Fruit fly (Drosophila melanogaster) whole organism, embryonic: Measurements from ENCODE around the gene CG7601.

Experiments
- Ada2b ChIP-seq: fragments of 200-800 bp; sonication (Bioruptor generic); IDR thresholded peaks from 2 replicates; pipeline ENCODE4 v1.3.6; 2022; ENCODE audit warnings: missing biosample characterization, missing genetic modification characterization
- Atf3 ChIP-seq: fragments of 200-800 bp; sonication (Bioruptor generic); optimal IDR thresholded peaks from 3 replicates; lab custom pipeline; 2016; ENCODE audit warnings: missing biosample characterization, missing genetic modification characterization
- C15 ChIP-seq: fragments of 200-800 bp; sonication (Bioruptor generic); IDR thresholded peaks from 3 replicates; pipeline ENCODE4 v1.3.6; 2022; ENCODE audit warnings: missing biosample characterization, missing genetic modification characterization
- CG11247 ChIP-seq: fragments of 200-800 bp; sonication (Bioruptor generic); IDR thresholded peaks from 2 replicates; pipeline ENCODE4 v1.3.6; 2022; ENCODE audit warnings: missing biosample characterization, missing genetic modification characterization
- CG11560 ChIP-seq: fragments of 200-800 bp; sonication (Bioruptor generic); IDR thresholded peaks from 3 replicates; pipeline ENCODE4 v1.3.6; 2022; ENCODE audit warnings: missing biosample characterization, missing genetic modification characterization
- CG14014 ChIP-seq: fragments of 200-800 bp; sonication (Bioruptor generic); IDR thresholded peaks from 2 replicates; pipeline ENCODE4 v1.3.6; 2022; ENCODE audit warnings: missing biosample characterization, missing genetic modification characterization
- CG14860 ChIP-seq: fragments of 200-800 bp; sonication (Bioruptor generic); IDR thresholded peaks from 3 replicates; pipeline ENCODE4 v1.3.6; 2022; ENCODE audit warnings: missing biosample characterization, missing genetic modification characterization; ENCODE audit not compliant: partially characterized antibody
- CG15011 ChIP-seq: fragments of 200-800 bp; sonication (Bioruptor generic); optimal IDR thresholded peaks from 3 replicates; lab custom pipeline; 2018; ENCODE audit warnings: missing biosample characterization, mild to moderate bottlenecking, missing genetic modification characterization
- CG15514 ChIP-seq: fragments of 200-800 bp; sonication (Bioruptor generic); optimal IDR thresholded peaks from 3 replicates; lab custom pipeline; 2017; ENCODE audit warnings: missing biosample characterization, missing genetic modification characterization, mild to moderate bottlenecking, moderate library complexity, missing genetic modification reagents
- CG17359 ChIP-seq: fragments of 200-800 bp; sonication (Bioruptor generic); optimal IDR thresholded peaks from 3 replicates; lab custom pipeline; 2018; ENCODE audit warnings: missing biosample characterization, mild to moderate bottlenecking, missing genetic modification characterization, moderate library complexity
- CG17612 ChIP-seq: fragments of 200-800 bp; sonication (Bioruptor generic); IDR thresholded peaks from 2 replicates; pipeline ENCODE4 v1.3.6; 2022; ENCODE audit warnings: missing biosample characterization, missing genetic modification characterization
- CG17829 ChIP-seq: fragments of 200-800 bp; optimal IDR thresholded peaks from 2 replicates; lab custom pipeline; 2019; ENCODE audit warnings: missing biosample characterization, mild to moderate bottlenecking, missing genetic modification characterization, moderate library complexity
- CG18262 ChIP-seq: fragments of 200-800 bp; optimal IDR thresholded peaks from 3 replicates; lab custom pipeline; 2019; ENCODE audit warnings: missing biosample characterization, mild to moderate bottlenecking, missing genetic modification characterization, moderate library complexity
- CG2199 ChIP-seq: fragments of 200-800 bp; sonication (Bioruptor generic); IDR thresholded peaks from 3 replicates; pipeline ENCODE4 v1.3.6; 2022; ENCODE audit warnings: missing biosample characterization, missing genetic modification characterization
- CG32767 ChIP-seq: fragments of 200-800 bp; sonication (Bioruptor generic); IDR thresholded peaks from 2 replicates; pipeline ENCODE4 v1.3.6; 2022; ENCODE audit warnings: missing biosample characterization, missing genetic modification characterization
- CG3726 ChIP-seq: fragments of 200-800 bp; sonication (Bioruptor generic); IDR thresholded peaks from 3 replicates; pipeline ENCODE4, ENCODE4 v1.3.6; 2022; ENCODE audit warnings: missing biosample characterization, missing genetic modification characterization
- CG4820 ChIP-seq: fragments of 200-800 bp; sonication (Bioruptor generic); optimal IDR thresholded peaks from 3 replicates; lab custom pipeline; 2016; ENCODE audit warnings: missing biosample characterization, missing genetic modification characterization
- CG6254 ChIP-seq: fragments of 200-800 bp; sonication (Bioruptor generic); optimal IDR thresholded peaks from 3 replicates; lab custom pipeline; 2017; ENCODE audit warnings: mild to moderate bottlenecking, missing biosample characterization, missing genetic modification reagents, missing genetic modification characterization
- CG7963 ChIP-seq: fragments of 200-800 bp; sonication (Bioruptor generic); IDR thresholded peaks from 3 replicates; pipeline ENCODE4 v1.3.6; 2022; ENCODE audit warnings: missing biosample characterization, missing genetic modification characterization; ENCODE audit not compliant: partially characterized antibody
- CG8359 ChIP-seq: fragments of 200-800 bp; sonication (Bioruptor generic); optimal IDR thresholded peaks from 2 replicates; lab custom pipeline; 2017; ENCODE audit warnings: missing biosample characterization, mild to moderate bottlenecking, missing genetic modification characterization, borderline replicate concordance
- CG9817 ChIP-seq: fragments of 200-800 bp; sonication (Bioruptor generic); optimal IDR thresholded peaks from 2 replicates; lab custom pipeline; 2018; ENCODE audit warnings: missing biosample characterization, mild to moderate bottlenecking, missing genetic modification characterization, moderate library complexity
- Camta ChIP-seq: fragments of 200-800 bp; sonication (Bioruptor generic); optimal IDR thresholded peaks from 2 replicates; lab custom pipeline; 2016; ENCODE audit warnings: missing biosample characterization, missing genetic modification characterization
- E2f1 ChIP-seq: fragments of 200-800 bp; sonication (Bioruptor generic); IDR thresholded peaks from 2 replicates; pipeline ENCODE4 v1.3.6; 2022; ENCODE audit warnings: missing biosample characterization, missing genetic modification characterization
- E2f2 ChIP-seq: fragments of 200-800 bp; sonication (Bioruptor generic); IDR thresholded peaks from 2 replicates; pipeline ENCODE4 v1.3.6; 2022; ENCODE audit warnings: missing biosample characterization, missing genetic modification characterization
- Kr ChIP-seq: fragments of 200-800 bp; sonication (Bioruptor generic); optimal IDR thresholded peaks from 2 replicates; lab custom pipeline; 2017; ENCODE audit warnings: missing biosample characterization, mild to moderate bottlenecking, missing genetic modification characterization
- Mad ChIP-seq: fragments of 200-800 bp; sonication (Bioruptor generic); optimal IDR thresholded peaks from 2 replicates; lab custom pipeline; 2016; ENCODE audit warnings: missing biosample characterization, missing genetic modification characterization
- Max ChIP-seq: fragments of 200-800 bp; sonication (Bioruptor generic); optimal IDR thresholded peaks from 2 replicates; lab custom pipeline; 2016; ENCODE audit warnings: missing biosample characterization, mild to moderate bottlenecking, missing genetic modification characterization
- NC2α ChIP-seq: fragments of 200-800 bp; sonication (Bioruptor generic); optimal IDR thresholded peaks from 2 replicates; lab custom pipeline; 2016; ENCODE audit warnings: missing biosample characterization, missing genetic modification characterization
- ab ChIP-seq: fragments of 200-800 bp; sonication (Bioruptor generic); optimal IDR thresholded peaks from 2 replicates; lab custom pipeline; 2016; ENCODE audit warnings: missing biosample characterization, missing genetic modification characterization
- al ChIP-seq: fragments of 200-800 bp; sonication (Bioruptor generic); IDR thresholded peaks from 2 replicates; pipeline ENCODE4 v1.3.6; 2022; ENCODE audit warnings: missing biosample characterization, missing genetic modification characterization
- ara ChIP-seq: fragments of 200-800 bp; sonication (Bioruptor generic); IDR thresholded peaks from 2 replicates; pipeline ENCODE4 v1.3.6; 2022; ENCODE audit warnings: missing biosample characterization, missing genetic modification characterization
- ash1 ChIP-seq: fragments of 200-800 bp; sonication (Bioruptor generic); optimal IDR thresholded peaks from 2 replicates; lab custom pipeline; 2018; ENCODE audit warnings: missing biosample characterization, mild to moderate bottlenecking, missing genetic modification characterization
- az2 ChIP-seq: fragments of 200-800 bp; sonication (Bioruptor generic); optimal IDR thresholded peaks from 3 replicates; lab custom pipeline; 2016; ENCODE audit warnings: missing biosample characterization, missing genetic modification characterization
- chinmo ChIP-seq: fragments of 200-800 bp; sonication (Bioruptor generic); IDR thresholded peaks from 4 replicates; pipeline ENCODE4 v1.3.6; 2022; ENCODE audit warnings: missing biosample characterization, missing genetic modification characterization; ENCODE audit not compliant: partially characterized antibody
- cwo ChIP-seq: fragments of 200-800 bp; sonication (Bioruptor generic); optimal IDR thresholded peaks from 3 replicates; lab custom pipeline; 2017; ENCODE audit warnings: missing biosample characterization, missing genetic modification characterization, mild to moderate bottlenecking, moderate library complexity, missing genetic modification reagents
- en ChIP-seq: fragments of 200-800 bp; sonication (Bioruptor generic); optimal IDR thresholded peaks from 2 replicates; lab custom pipeline; 2016; ENCODE audit warnings: missing biosample characterization, missing genetic modification characterization
- ewg ChIP-seq: fragments of 200-800 bp; sonication (Bioruptor generic); optimal IDR thresholded peaks from 3 replicates; lab custom pipeline; 2017; ENCODE audit warnings: mild to moderate bottlenecking, missing biosample characterization, missing genetic modification reagents, missing genetic modification characterization
- fd102C ChIP-seq: fragments of 200-800 bp; sonication (Bioruptor generic); optimal IDR thresholded peaks from 2 replicates; lab custom pipeline; 2018; ENCODE audit warnings: missing biosample characterization, mild to moderate bottlenecking, missing genetic modification characterization, moderate library complexity
- fd96Cb ChIP-seq: fragments of 200-800 bp; sonication (Bioruptor generic); optimal IDR thresholded peaks from 2 replicates; lab custom pipeline; 2018; ENCODE audit warnings: missing biosample characterization, mild to moderate bottlenecking, missing genetic modification characterization, moderate library complexity
- gce ChIP-seq: fragments of 200-800 bp; sonication (Bioruptor generic); IDR thresholded peaks from 3 replicates; pipeline ENCODE4 v1.3.6; 2022; ENCODE audit warnings: missing biosample characterization, missing genetic modification characterization
- hth ChIP-seq: fragments of >200 bp; optimal IDR thresholded peaks from 2 replicates; lab custom pipeline; 2017; ENCODE audit warnings: inconsistent platforms
- lilli ChIP-seq: fragments of 200-800 bp; sonication (Bioruptor generic); optimal IDR thresholded peaks from 3 replicates; lab custom pipeline; 2016; ENCODE audit warnings: missing biosample characterization, missing genetic modification characterization
- mirr ChIP-seq: fragments of 200-800 bp; sonication (Bioruptor generic); optimal IDR thresholded peaks from 3 replicates; lab custom pipeline; 2018; ENCODE audit warnings: missing biosample characterization, mild to moderate bottlenecking, missing genetic modification characterization
- nerfin-2 ChIP-seq: fragments of 200-800 bp; sonication (Bioruptor generic); IDR thresholded peaks from 2 replicates; pipeline ENCODE4 v1.3.6; 2022; ENCODE audit warnings: missing biosample characterization, missing genetic modification characterization; ENCODE audit not compliant: partially characterized antibody
- pb ChIP-seq: fragments of 200-800 bp; sonication (Bioruptor generic); optimal IDR thresholded peaks from 3 replicates; lab custom pipeline; 2016; ENCODE audit warnings: missing biosample characterization, missing genetic modification characterization
- row ChIP-seq: fragments of 200-800 bp; sonication (Bioruptor generic); IDR thresholded peaks from 3 replicates; pipeline ENCODE4 v1.3.6; 2022; ENCODE audit warnings: missing biosample characterization, missing genetic modification characterization
- run ChIP-seq: fragments of 200-800 bp; sonication (Bioruptor generic); optimal IDR thresholded peaks from 3 replicates; lab custom pipeline; 2018; ENCODE audit warnings: missing biosample characterization, mild to moderate bottlenecking, missing genetic modification characterization
- tll ChIP-seq, 2 experiments: fragments of 200-800 bp in 1 of 2; fragments of >200 bp in 1 of 2; sonication (Bioruptor generic) in 1 of 2; optimal IDR thresholded peaks; 2 replicates each; lab custom pipeline; 2017 to 2019; ENCODE audit warnings: missing biosample characterization in 2 of 2, missing genetic modification characterization in 2 of 2, mild to moderate bottlenecking in 1 of 2, moderate library complexity in 1 of 2
- ttk ChIP-seq: fragments of 200-800 bp; sonication (Bioruptor generic); IDR thresholded peaks from 2 replicates; pipeline ENCODE4 v2.1.2; 2022; ENCODE audit warnings: missing biosample characterization, missing genetic modification characterization
- yki ChIP-seq: fragments of >200 bp; optimal IDR thresholded peaks from 3 replicates; lab custom pipeline; 2018
- zfh1 ChIP-seq: fragments of 200-800 bp; sonication (Bioruptor generic); IDR thresholded peaks from 3 replicates; pipeline ENCODE4 v1.3.6; 2022; ENCODE audit warnings: missing biosample characterization, missing genetic modification characterization

The CG7601 gene

DNA sequence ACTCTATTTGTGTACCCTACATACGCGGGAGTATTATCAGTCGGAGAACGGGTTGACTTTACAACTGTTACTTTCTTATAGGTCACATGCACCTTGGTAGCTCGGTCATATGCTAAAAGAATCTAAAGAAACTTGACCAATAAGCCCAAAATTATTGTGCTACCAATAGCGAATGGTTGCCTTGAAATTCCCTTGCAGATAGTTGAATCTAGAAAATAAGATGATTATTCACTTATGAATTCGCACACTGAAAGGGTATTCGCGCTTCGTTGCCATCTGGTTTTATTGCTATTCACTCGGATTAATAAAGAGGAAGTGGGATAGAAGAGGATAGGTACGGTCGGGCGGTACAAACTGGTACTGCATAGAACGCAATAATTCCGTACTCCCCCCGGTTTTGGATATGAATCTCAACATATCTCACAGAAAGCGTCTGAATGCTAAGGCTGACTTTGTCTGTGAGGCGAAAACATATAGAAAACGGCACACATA, 37.3 kb upstream of the CG7601 start (continued):
- TF ChIP-seq al (GFP tag; lab: Robert Waterston, UW): peak; percentile 76
- peak; percentile 34 for TF ChIP-seq E2f2 (GFP tag; lab: Robert Waterston, UW)
- peak; percentile 63 for TF ChIP-seq mirr (GFP tag; lab: Kevin White, UChicago)
- TF ChIP-seq E2f1 (GFP tag; lab: Robert Waterston, UW): peak; percentile 63; the same call in 1 of the 2 replicates
- peak; percentile 41; the same call in 1 of the 2 replicates for TF ChIP-seq ttk (GFP tag; lab: Robert Waterston, UW)
- TF ChIP-seq Mad (GFP tag; lab: Kevin White, UChicago): peak; percentile 21
- no peak for TF ChIP-seq nerfin-2 (GFP tag; lab: Robert Waterston, UW)
- TF ChIP-seq lilli: peak; percentile 90
- peak; percentile 55 for TF ChIP-seq CG15011
- TF ChIP-seq ash1 (GFP tag; lab: Kevin White, UChicago): no peak
- TF ChIP-seq CG14014 (GFP tag; lab: Robert Waterston, UW): peak; percentile 75
- TF ChIP-seq CG7963 (GFP tag; lab: Robert Waterston, UW): no peak
- peak; percentile 57 for TF ChIP-seq CG17359
- TF ChIP-seq hth (lab: Kevin White, UChicago): no peak
- TF ChIP-seq zfh1 (GFP tag; lab: Robert Waterston, UW): peak; percentile 68; the same call in 2 of the 3 replicates
- TF ChIP-seq CG4820 (GFP tag; lab: Kevin White, UChicago): peak; percentile 36
- TF ChIP-seq CG11247 (GFP tag; lab: Robert Waterston, UW): no peak; the same call in 1 of the 2 replicates
- peak; percentile 21 for TF ChIP-seq CG6254
- peak; percentile 68 for TF ChIP-seq fd96Cb (tag; lab: Kevin White, UChicago)
- peak; percentile 78 for TF ChIP-seq pb
- TF ChIP-seq chinmo (GFP tag; lab: Robert Waterston, UW): no peak
- peak; percentile 77 for TF ChIP-seq CG9817
- TF ChIP-seq fd102C (GFP tag; lab: Kevin White, UChicago): no peak
- TF ChIP-seq CG11560 (tag; lab: Robert Waterston, UW): peak; percentile 73
- TF ChIP-seq ewg (GFP tag; lab: Kevin White, UChicago): peak; percentile 33
- TF ChIP-seq CG3726 (GFP tag; lab: Robert Waterston, UW): no peak
- peak in 1 of 2 experiments; percentile 8 for TF ChIP-seq tll (GFP tag; optimal IDR thresholded peaks at IDR 0.05; lab: Kevin White, UChicago)
- peak; percentile 65 for TF ChIP-seq az2 (GFP tag; lab: Kevin White, UChicago)
- peak; percentile 57 for TF ChIP-seq Max (GFP tag; lab: Kevin White, UChicago)
- peak; percentile 16 for TF ChIP-seq NC2α (GFP tag; lab: Kevin White, UChicago)
- peak; percentile 36; the same call in 1 of the 2 replicates for TF ChIP-seq ara
- no peak for TF ChIP-seq en (GFP tag; lab: Kevin White, UChicago)
- TF ChIP-seq Atf3 (GFP tag; lab: Kevin White, UChicago): peak; percentile 42
- TF ChIP-seq run (tag; lab: Kevin White, UChicago): no peak
- no peak for TF ChIP-seq CG2199 (GFP tag; lab: Robert Waterston, UW)
- peak; percentile 76 for TF ChIP-seq cwo
- TF ChIP-seq CG8359 (GFP tag; lab: Kevin White, UChicago): no peak
- TF ChIP-seq gce (GFP tag; lab: Robert Waterston, UW): no peak
- no peak for TF ChIP-seq CG32767 (GFP tag; lab: Robert Waterston, UW)
- no peak for TF ChIP-seq CG14860 (GFP tag; lab: Robert Waterston, UW)
- no peak for TF ChIP-seq CG15514
- TF ChIP-seq yki (lab: Kevin White, UChicago): no peak
- TF ChIP-seq CG17612: 0 out of 2 replicates have a peak, but pooled peaks have one; percentile 48
- TF ChIP-seq CG17829 (tag; lab: Kevin White, UChicago): peak; percentile 35
- TF ChIP-seq row (GFP tag; lab: Robert Waterston, UW): peak; percentile 94
- peak; percentile 72 for TF ChIP-seq Ada2b (GFP tag; lab: Robert Waterston, UW)
- TF ChIP-seq Kr (GFP tag; lab: Kevin White, UChicago): no peak
- TF ChIP-seq CG18262: peak; percentile 33
- TF ChIP-seq C15 (GFP tag; lab: Robert Waterston, UW): 0 out of 3 replicates have a peak, but pooled peaks have one; percentile 18
- TF ChIP-seq Camta (GFP tag; lab: Kevin White, UChicago): peak; percentile 45
- TF ChIP-seq ab: peak; percentile 49
